Worm (Caenorhabditis elegans): Measurements from ENCODE around the gene srx-130.

The srx-130 gene

ce11 chrV:13892457-13893375, 49.5 kb downstream of the srx-130 start, which contains the start of gene sptl-3:
sptl-3 (plus strand) TSS chrV:13893325.
- TF ChIP-seq nhr-19 (GFP tag; conservative IDR thresholded peaks at IDR 0.05) (peak; percentile 53), lin-15B (tag; optimal IDR thresholded peaks at IDR 0.05) (no peak), vab-15 (tag; optimal IDR thresholded peaks at IDR 0.05) (no peak), blmp-1 (tag; optimal IDR thresholded peaks at IDR 0.05) (peak; percentile 83), efl-1 (optimal IDR thresholded peaks at IDR 0.05) (peak; percentile 4 to 22), efl-1 (GFP tag; optimal IDR thresholded peaks at IDR 0.05 in 1 of 2) (peak; percentile 10 to 88), skn-1 (tag; optimal IDR thresholded peaks at IDR 0.05) (peak; percentile 48), lin-14 (GFP tag; optimal IDR thresholded peaks at IDR 0.05) (peak; percentile 69), ets-5 (GFP tag; IDR thresholded peaks at IDR 0.05) (no peak), lin-35 (GFP tag; optimal IDR thresholded peaks at IDR 0.05) (peak; percentile 23 to 57), mep-1 (tag; optimal IDR thresholded peaks at IDR 0.05) (peak; percentile 46), nhr-77 (tag; optimal IDR thresholded peaks at IDR 0.05) (no peak), tlp-1 (tag; optimal IDR thresholded peaks at IDR 0.05) (no peak), nhr-20 (tag; optimal IDR thresholded peaks at IDR 0.05) (peak; percentile 68), elt-2 (tag; optimal IDR thresholded peaks at IDR 0.05) (peak; percentile 77), tbx-2 (tag; optimal IDR thresholded peaks at IDR 0.05) (peak; percentile 44), C16A3.4 (tag; optimal IDR thresholded peaks at IDR 0.05) (peak; percentile 20), isw-1 (GFP tag; IDR thresholded peaks at IDR 0.05) (no peak), snu-23 (GFP tag; optimal IDR thresholded peaks at IDR 0.05) (peak; percentile 65), dpl-1 (GFP tag; optimal IDR thresholded peaks at IDR 0.05) (peak in 2 of 3 experiments; percentile 22 to 55), F16B12.6 (tag; optimal IDR thresholded peaks at IDR 0.05) (no peak), nhr-71 (tag; optimal IDR thresholded peaks at IDR 0.05) (peak; percentile 75), lsy-2 (tag; optimal IDR thresholded peaks at IDR 0.05) (peak in 1 of 2 experiments; percentile 42), nhr-85 (tag) (peak; percentile 77), nhr-84 (tag; optimal IDR thresholded peaks at IDR 0.05) (no peak), nhr-90 (tag; optimal IDR thresholded peaks at IDR 0.05; ENCODE audit: poor library complexity) (peak; percentile 14), nhr-76 (tag; optimal IDR thresholded peaks at IDR 0.05) (no peak), mdl-1 (tag; optimal IDR thresholded peaks at IDR 0.05) (peak in 1 of 2 experiments; percentile 61), snpc-4 (tag; optimal IDR thresholded peaks at IDR 0.05) (no peak), elt-3 (tag; optimal IDR thresholded peaks at IDR 0.05) (peak in 2 of 6 experiments; percentile 49 to 81), rnt-1 (tag; optimal IDR thresholded peaks at IDR 0.05) (peak; percentile 43)

ce11 chrV:13893583-13893982, 50.3 kb downstream of the srx-130 start:
- peak; percentile 9 for TF ChIP-seq jun-1 (tag; optimal IDR thresholded peaks at IDR 0.05)
- TF ChIP-seq fkh-4 (tag; optimal IDR thresholded peaks at IDR 0.05; ENCODE audit: borderline replicate concordance), result no peak
- no peak for TF ChIP-seq ets-5 (GFP tag; IDR thresholded peaks at IDR 0.05)
- TF ChIP-seq irx-1 (tag; optimal IDR thresholded peaks at IDR 0.05), result no peak
- TF ChIP-seq lin-35 (GFP tag; optimal IDR thresholded peaks at IDR 0.05), result peak in 1 of 2 experiments; percentile 48
- TF ChIP-seq pqm-1 (tag; optimal IDR thresholded peaks at IDR 0.05), result peak; percentile 93
- no peak for TF ChIP-seq unc-130 (tag; optimal IDR thresholded peaks at IDR 0.05)
- TF ChIP-seq fos-1 (tag; optimal IDR thresholded peaks at IDR 0.05), result no peak
- peak; percentile 85 for TF ChIP-seq elt-2 (tag; optimal IDR thresholded peaks at IDR 0.05)
- TF ChIP-seq nhr-20 (tag; optimal IDR thresholded peaks at IDR 0.05), result no peak
- TF ChIP-seq lin-15B (tag; optimal IDR thresholded peaks at IDR 0.05), result no peak
- TF ChIP-seq C34B4.2 (tag; optimal IDR thresholded peaks at IDR 0.05), result no peak

Data from whole organism, L1 larva.